Worm (Caenorhabditis elegans) whole organism, mixed stage, embryonic: Measurements from ENCODE around the gene nlp-50.
A peak's percentile ranks its signal among the peaks of the same experiment; 100 is the strongest.

ENCODE experiments used
- M03D4.4 ChIP-seq: sonication (generic microtip); optimal IDR thresholded peaks from 2 replicates; lab custom pipeline; 2017; ENCODE audit warnings: mild to moderate bottlenecking, missing genetic modification characterization, missing compliant biosample characterization
- bed-3 ChIP-seq: fragments of 200-800 bp; sonication (Bioruptor generic); optimal IDR thresholded peaks from 3 replicates; lab custom pipeline; 2018; ENCODE audit warnings: mild to moderate bottlenecking, missing genetic modification characterization, moderate library complexity, missing compliant biosample characterization
- blmp-1 ChIP-seq: fragments of 150-350 bp; optimal IDR thresholded peaks from 2 replicates; lab custom pipeline; 2014; ENCODE audit warnings: missing biosample characterization, missing genetic modification characterization
- ceh-39 ChIP-seq: fragments of 150-350 bp; optimal IDR thresholded peaks from 2 replicates; lab custom pipeline; 2014; ENCODE audit warnings: missing biosample characterization, missing genetic modification characterization
- ceh-83 ChIP-seq: fragments of 200-800 bp; sonication (Bioruptor generic); optimal IDR thresholded peaks from 2 replicates; lab custom pipeline; 2018; ENCODE audit warnings: mild to moderate bottlenecking, missing genetic modification characterization, missing compliant biosample characterization
- ces-1 ChIP-seq: fragments of 150-350 bp; optimal IDR thresholded peaks from 2 replicates; lab custom pipeline; 2014; ENCODE audit warnings: missing biosample characterization, missing genetic modification reagents, missing genetic modification characterization
- cnd-1 ChIP-seq: fragments of 200-800 bp; sonication (Bioruptor generic); optimal IDR thresholded peaks from 2 replicates; lab custom pipeline; 2018; ENCODE audit warnings: mild to moderate bottlenecking, missing genetic modification characterization, missing compliant biosample characterization
- drap-1 ChIP-seq: fragments of 200-800 bp; sonication (Bioruptor generic); optimal IDR thresholded peaks from 3 replicates; lab custom pipeline; 2018; ENCODE audit warnings: mild to moderate bottlenecking, missing genetic modification characterization, missing compliant biosample characterization
- elt-1 ChIP-seq: sonication (generic microtip); optimal IDR thresholded peaks from 2 replicates; lab custom pipeline; 2017; ENCODE audit warnings: missing genetic modification characterization, mild to moderate bottlenecking, missing compliant biosample characterization, antibody characterized with exemption, moderate library complexity, borderline replicate concordance; ENCODE audit not compliant: insufficient read depth
- elt-3 ChIP-seq: fragments of 150-350 bp; optimal IDR thresholded peaks from 2 replicates; lab custom pipeline; 2014; ENCODE audit warnings: missing biosample characterization, missing genetic modification characterization
- flh-1 ChIP-seq: fragments of 200-800 bp; sonication (Bioruptor generic); optimal IDR thresholded peaks from 2 replicates; lab custom pipeline; 2018; ENCODE audit warnings: mild to moderate bottlenecking, missing genetic modification characterization, moderate library complexity, missing compliant biosample characterization
- ham-2 ChIP-seq: fragments of 200-800 bp; sonication (Bioruptor generic); optimal IDR thresholded peaks from 2 replicates; lab custom pipeline; 2018; ENCODE audit warnings: mild to moderate bottlenecking, missing genetic modification characterization, missing compliant biosample characterization
- hlh-1 ChIP-seq: fragments of 150-350 bp; optimal IDR thresholded peaks from 2 replicates; lab custom pipeline; 2014; ENCODE audit warnings: missing biosample characterization, missing genetic modification reagents, missing genetic modification characterization
- lin-13 ChIP-seq: fragments of 150-350 bp; optimal IDR thresholded peaks from 2 replicates; lab custom pipeline; 2014; ENCODE audit warnings: missing biosample characterization, missing genetic modification characterization
- lin-32 ChIP-seq: fragments of 200-800 bp; sonication (Bioruptor generic); optimal IDR thresholded peaks from 2 replicates; lab custom pipeline; 2018; ENCODE audit warnings: mild to moderate bottlenecking, missing genetic modification characterization, missing compliant biosample characterization
- mab-5 ChIP-seq: fragments of 150-350 bp; optimal IDR thresholded peaks from 2 replicates; lab custom pipeline; 2014; ENCODE audit warnings: missing biosample characterization, missing genetic modification characterization
- mep-1 ChIP-seq: fragments of 150-350 bp; optimal IDR thresholded peaks from 2 replicates; lab custom pipeline; 2017; ENCODE audit warnings: missing biosample characterization, missing genetic modification reagents, missing genetic modification characterization, inconsistent platforms
- nhr-2 ChIP-seq: fragments of 150-350 bp; optimal IDR thresholded peaks from 2 replicates; lab custom pipeline; 2014; ENCODE audit warnings: missing biosample characterization, missing genetic modification characterization
- nhr-237 ChIP-seq: fragments of 150-350 bp; optimal IDR thresholded peaks from 2 replicates; lab custom pipeline; 2014; ENCODE audit warnings: missing biosample characterization, missing genetic modification characterization
- nhr-76 ChIP-seq: sonication (generic microtip); optimal IDR thresholded peaks from 2 replicates; lab custom pipeline; 2017; ENCODE audit warnings: missing biosample characterization, missing genetic modification characterization
- pha-4 ChIP-seq: fragments of 150-350 bp; optimal IDR thresholded peaks from 2 replicates; lab custom pipeline; 2018; ENCODE audit warnings: missing biosample characterization, missing genetic modification reagents, missing genetic modification characterization
- sem-2 ChIP-seq: fragments of 200-800 bp; sonication (Bioruptor generic); optimal IDR thresholded peaks from 2 replicates; lab custom pipeline; 2018; ENCODE audit warnings: mild to moderate bottlenecking, missing genetic modification characterization, missing compliant biosample characterization
- snpc-4 ChIP-seq: fragments of 150-350 bp; optimal IDR thresholded peaks from 2 replicates; lab custom pipeline; 2014; ENCODE audit warnings: missing biosample characterization, missing genetic modification characterization
- sptf-1 ChIP-seq: sonication (generic microtip); optimal IDR thresholded peaks from 2 replicates; lab custom pipeline; 2017; ENCODE audit warnings: mild to moderate bottlenecking, missing genetic modification characterization, moderate library complexity, missing compliant biosample characterization
- tbx-8 ChIP-seq: fragments of 200-800 bp; sonication (Bioruptor generic); optimal IDR thresholded peaks from 2 replicates; lab custom pipeline; 2018; ENCODE audit warnings: mild to moderate bottlenecking, missing genetic modification characterization, moderate library complexity, missing compliant biosample characterization
- unc-120 ChIP-seq: sonication (generic microtip); optimal IDR thresholded peaks from 2 replicates; lab custom pipeline; 2017; ENCODE audit warnings: missing genetic modification characterization, missing compliant biosample characterization; ENCODE audit not compliant: poor library complexity, severe bottlenecking
- unc-39 ChIP-seq: fragments of 150-350 bp; optimal IDR thresholded peaks from 2 replicates; lab custom pipeline; 2014; ENCODE audit warnings: missing biosample characterization, missing genetic modification characterization
- unc-62 ChIP-seq: fragments of 150-350 bp; optimal IDR thresholded peaks from 2 replicates; lab custom pipeline; 2014; ENCODE audit warnings: missing biosample characterization, missing genetic modification reagents, missing genetic modification characterization
- zip-8 ChIP-seq: fragments of 150-350 bp; optimal IDR thresholded peaks from 2 replicates; lab custom pipeline; 2014; ENCODE audit warnings: missing biosample characterization, missing genetic modification characterization
- ztf-11 ChIP-seq: fragments of 150-350 bp; optimal IDR thresholded peaks from 2 replicates; lab custom pipeline; 2014; ENCODE audit warnings: missing biosample characterization, missing genetic modification characterization

Gene nlp-50

ce11 chrII:6783377-6783829, 18.6 kb downstream of the nlp-50 start, which contains the start of gene gldi-2:
Gene gldi-2, plus strand, starts transcription at chrII:6783427.
- no peak for TF ChIP-seq snpc-4 (tag; lab: Kevin White, UChicago)
- no peak for TF ChIP-seq nhr-76 (tag; lab: Kevin White, UChicago)
- no peak for TF ChIP-seq elt-1
- no peak for TF ChIP-seq zip-8 (tag; lab: Kevin White, UChicago)
- no peak for TF ChIP-seq elt-3 (tag; lab: Kevin White, UChicago)
- TF ChIP-seq pha-4 (tag; lab: Kevin White, UChicago) = no peak
- no peak for TF ChIP-seq sem-2
- TF ChIP-seq flh-1 = no peak
- TF ChIP-seq unc-120 (tag; lab: Kevin White, UChicago) = no peak
- TF ChIP-seq nhr-237 (tag; lab: Kevin White, UChicago) = no peak
- no peak for TF ChIP-seq bed-3
- no peak for TF ChIP-seq mab-5 (tag; lab: Kevin White, UChicago)
- no peak for TF ChIP-seq drap-1 (GFP tag; lab: Kevin White, UChicago)
- no peak for TF ChIP-seq ceh-39 (tag; lab: Kevin White, UChicago)
- no peak for TF ChIP-seq unc-62 (GFP tag; lab: Kevin White, UChicago)
- no peak for TF ChIP-seq ces-1
- TF ChIP-seq M03D4.4 = no peak

- peak; percentile 51 for TF ChIP-seq unc-62 (GFP tag; lab: Kevin White, UChicago)
- no peak for TF ChIP-seq zip-8 (tag; lab: Kevin White, UChicago)
- TF ChIP-seq nhr-76 (tag; lab: Kevin White, UChicago) = no peak
- peak; percentile 66 for TF ChIP-seq hlh-1 (tag; lab: Kevin White, UChicago)
- no peak for TF ChIP-seq lin-32
- TF ChIP-seq, all 35 proteins: peak for 2
These were observed 24.0 kb downstream of the nlp-50 start, which contains the start of gene T13C2.3 for ce11 chrII:6788672-6789298. Gene T13C2.3, plus strand, starts transcription at chrII:6789248.

DNA sequence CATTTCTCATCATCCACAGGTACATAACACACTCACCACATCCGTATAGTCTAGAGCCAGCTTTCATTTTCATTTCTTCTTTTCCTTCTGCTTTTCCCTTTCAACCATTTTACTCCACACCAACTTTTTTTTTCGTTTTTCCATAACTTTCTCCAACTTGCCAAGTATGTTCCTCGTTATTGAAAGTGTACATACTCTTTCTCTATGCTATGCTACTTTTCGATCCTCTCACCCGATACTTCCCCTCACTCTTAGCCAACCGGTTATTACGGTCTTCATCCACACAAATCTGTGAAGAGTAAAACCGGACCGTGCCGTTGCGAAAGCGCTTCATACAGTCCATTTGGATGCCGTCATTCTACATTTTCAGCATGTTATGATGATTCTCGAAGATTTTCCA, 27.1 kb downstream of the nlp-50 start, which contains the start of gene T13C2.2:
Gene T13C2.2 (plus strand): TSS at position 301 of the 400 bp plus-strand sequence.
- TF ChIP-seq lin-32 (no peak), ces-1 (no peak), unc-39 (tag; lab: Kevin White, UChicago) (no peak), ceh-83 (GFP tag; lab: Kevin White, UChicago) (no peak), ham-2 (no peak), lin-13 (no peak), mep-1 (tag; lab: Kevin White, UChicago) (no peak), unc-120 (tag; lab: Kevin White, UChicago) (no peak), blmp-1 (no peak), flh-1 (no peak), cnd-1 (tag; lab: Kevin White, UChicago) (no peak), sptf-1 (tag; lab: Kevin White, UChicago) (no peak), M03D4.4 (no peak)

DNA sequence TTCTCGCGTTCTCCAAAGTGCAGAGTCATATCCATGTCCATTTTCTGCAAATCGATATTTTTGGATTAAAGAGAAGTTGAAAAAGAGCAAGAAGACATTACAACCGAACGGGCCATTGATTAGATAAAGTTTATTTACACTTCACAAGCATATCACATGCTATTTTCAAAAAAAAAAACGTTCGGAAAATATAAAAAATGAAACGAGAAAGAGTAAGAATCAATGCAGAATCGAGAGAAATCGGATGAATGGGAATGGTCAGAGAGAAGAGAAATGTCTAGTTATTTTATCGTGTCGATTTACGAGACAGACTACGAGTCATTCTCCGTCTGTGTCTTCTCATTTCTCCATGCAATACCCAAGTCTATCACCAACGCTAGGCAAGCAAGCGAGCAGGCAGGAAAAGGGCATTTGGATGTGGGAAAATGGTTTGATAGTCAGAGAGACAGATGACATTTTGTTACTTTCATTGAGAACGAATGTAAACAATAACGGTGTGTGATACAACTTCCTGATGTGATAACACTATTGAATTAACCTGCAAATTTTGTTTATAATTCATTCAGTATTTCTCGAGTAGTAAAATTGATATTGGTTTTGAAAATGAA, 35.4 kb downstream of the nlp-50 start, which contains the start of gene F31E8.4:
Gene F31E8.4 (minus strand): TSS at position 51 of the 608 bp plus-strand sequence.
- TF ChIP-seq zip-8 (tag; lab: Kevin White, UChicago) = no peak
- no peak for TF ChIP-seq unc-120 (tag; lab: Kevin White, UChicago)
- no peak for TF ChIP-seq tbx-8
- no peak for TF ChIP-seq M03D4.4
- TF ChIP-seq, all 35 proteins: peak for 0

DNA sequence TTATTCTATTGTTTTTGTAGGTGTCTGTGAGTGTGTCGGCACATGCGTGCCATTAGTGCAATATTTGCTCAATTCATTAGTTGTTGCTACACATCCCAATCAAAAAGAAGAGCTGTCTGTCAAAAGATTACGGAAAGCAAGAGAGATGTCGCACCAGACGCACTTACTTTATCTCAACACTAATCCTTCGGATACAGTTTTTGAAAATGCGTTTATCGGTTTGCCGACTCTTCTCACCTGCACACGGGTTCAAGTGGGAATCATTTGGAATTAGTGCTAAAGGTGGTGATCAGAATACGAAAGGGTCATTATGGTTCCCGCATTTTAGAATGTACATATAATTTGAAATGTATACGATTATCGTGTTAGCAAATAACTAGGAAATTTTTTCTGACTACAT, 36.4 kb downstream of the nlp-50 start:
- TF ChIP-seq ztf-11 (tag; lab: Kevin White, UChicago) = no peak
- TF ChIP-seq blmp-1 = no peak
- peak; percentile 53 for TF ChIP-seq nhr-2 (tag; lab: Kevin White, UChicago)
